Fruit fly (Drosophila melanogaster) whole organism, larva: ENCODE results near the gene Meltrin.

Experiments
- noc ChIP-seq: fragments of 200-800 bp; sonication (Bioruptor generic); optimal IDR thresholded peaks from 3 replicates; lab custom pipeline; 2019; ENCODE audit warnings: missing biosample characterization, mild to moderate bottlenecking, missing genetic modification characterization, moderate library complexity

The Meltrin gene

dm6 chr3R:14672915-14673314 is 24.2 kb downstream of the Meltrin start:
- no peak for TF ChIP-seq noc (tag; lab: Kevin White, UChicago)

dm6 chr3R:14670840-14671239 is 26.3 kb downstream of the Meltrin start:
- TF ChIP-seq noc (tag; lab: Kevin White, UChicago) = no peak

dm6 chr3R:14662989-14663500 is 34.0 kb downstream of the Meltrin start, which contains the start of the genes Rad17 and BigH1:
Rad17 (minus strand) TSS chr3R:14663197.
BigH1 (plus strand) TSS chr3R:14663450.
- TF ChIP-seq noc (tag; lab: Kevin White, UChicago) = no peak

dm6 chr3R:14659354-14659804 is 37.7 kb downstream of the Meltrin start, which contains the start of gene Hexim:
Hexim (plus strand) TSS chr3R:14659438.
- no peak for TF ChIP-seq noc (tag; lab: Kevin White, UChicago)

DNA sequence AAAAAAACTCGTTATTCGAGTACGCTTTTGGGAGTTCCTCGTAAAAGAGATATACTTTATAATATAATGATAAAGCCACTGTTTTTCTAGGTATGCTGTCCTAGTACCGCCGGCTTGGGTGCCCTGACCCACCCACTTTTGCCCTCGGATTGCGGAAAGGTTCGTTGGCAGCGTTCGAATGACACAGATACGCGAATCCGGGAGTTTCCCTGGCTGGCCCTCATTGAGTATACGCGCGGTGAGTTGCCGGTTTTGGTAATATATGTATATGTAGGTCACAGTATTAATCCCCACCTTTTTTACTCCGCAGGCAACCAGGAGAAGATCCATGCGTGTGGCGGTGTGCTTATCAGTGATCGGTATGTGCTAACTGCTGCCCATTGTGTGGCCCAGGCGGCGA is 38.9 kb downstream of the Meltrin start:
- no peak for TF ChIP-seq noc (tag; lab: Kevin White, UChicago)

dm6 chr3R:14657605-14657910 is 39.5 kb downstream of the Meltrin start:
- no peak for TF ChIP-seq noc (tag; lab: Kevin White, UChicago)

DNA sequence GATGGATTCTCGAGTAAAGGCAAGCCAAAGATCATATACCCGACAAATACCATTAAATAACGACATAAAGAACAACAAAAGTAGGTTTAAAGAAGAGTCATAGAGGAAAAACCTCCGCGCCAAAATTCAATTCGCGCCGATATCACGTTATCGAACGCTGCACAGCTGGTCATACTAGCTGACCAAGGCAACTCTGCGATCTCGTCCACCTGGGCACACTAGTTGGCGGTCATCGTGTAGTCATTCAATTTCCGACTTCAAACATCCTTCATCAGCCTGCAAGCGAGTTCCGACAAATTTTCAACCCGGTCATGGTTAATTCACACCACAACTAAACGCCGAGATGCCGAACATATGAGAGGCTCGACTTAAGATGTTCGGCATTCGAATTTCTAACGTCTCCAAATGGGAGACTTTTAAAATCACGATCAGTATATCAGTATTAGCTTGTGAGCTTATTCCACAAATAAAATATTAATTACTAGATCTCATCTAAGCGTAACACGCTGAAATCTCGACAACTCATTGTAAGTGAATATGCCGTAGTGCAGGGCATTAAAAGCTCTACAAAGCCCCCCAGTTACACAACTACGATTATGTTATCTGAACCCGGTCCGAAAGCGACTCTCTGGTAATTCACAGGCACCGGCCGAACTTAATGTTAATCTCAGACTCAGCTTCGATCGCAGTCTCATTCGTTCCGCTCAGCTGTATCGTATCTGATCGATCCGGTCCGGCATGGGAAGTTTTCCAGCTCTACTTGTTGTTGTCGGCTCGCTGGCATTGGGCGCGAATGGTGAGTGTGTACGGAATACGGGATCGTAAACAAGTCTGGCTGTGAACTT is 40.1 kb downstream of the Meltrin start, which contains the start of gene CG3505:
TSS of gene CG3505 (plus strand) at position 688 of the 845 bp plus-strand sequence.
- peak; percentile 26 for TF ChIP-seq noc (tag; lab: Kevin White, UChicago)

DNA sequence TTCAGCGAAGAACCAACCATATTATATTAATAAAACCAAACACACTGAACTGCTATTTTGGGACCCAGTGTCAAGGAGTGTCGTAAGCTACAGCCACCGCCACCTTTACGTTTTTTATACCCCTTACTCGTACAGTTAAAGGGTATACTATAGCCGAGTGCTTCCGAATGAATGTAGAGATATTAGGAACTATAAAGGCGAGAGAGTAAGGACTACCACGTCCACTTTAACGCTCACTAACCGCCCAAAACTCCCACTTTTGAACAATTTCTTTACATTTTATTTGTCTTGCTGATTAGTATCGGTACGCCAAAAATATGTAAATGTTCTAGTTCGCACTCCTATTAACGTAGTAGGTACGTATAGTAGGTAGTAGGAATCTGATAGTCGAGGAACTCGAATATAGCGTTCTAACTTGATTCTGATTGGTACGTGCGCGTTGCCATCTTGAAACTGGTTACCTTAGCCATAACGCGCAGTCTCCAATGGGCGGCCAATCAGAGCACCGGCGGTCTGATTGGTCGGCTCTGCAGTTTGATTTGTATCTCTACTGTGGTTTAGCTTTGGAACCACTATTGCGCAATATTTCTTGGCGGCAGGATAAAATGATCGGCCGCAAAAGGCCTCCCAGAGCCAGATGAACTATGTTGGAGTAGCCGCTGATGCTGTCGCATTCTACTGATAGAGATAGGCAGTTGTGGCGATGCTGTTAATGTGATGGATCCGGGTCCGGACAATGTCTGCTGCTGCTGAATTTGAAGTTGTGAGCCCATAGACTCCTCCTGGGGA is 41.0 kb downstream of the Meltrin start:
- no peak for TF ChIP-seq noc (tag; lab: Kevin White, UChicago)

- TF ChIP-seq noc (tag; lab: Kevin White, UChicago) = peak; percentile 96
Observed at dm6 chr3R:14654976-14655896, 41.9 kb downstream of the Meltrin start.

DNA sequence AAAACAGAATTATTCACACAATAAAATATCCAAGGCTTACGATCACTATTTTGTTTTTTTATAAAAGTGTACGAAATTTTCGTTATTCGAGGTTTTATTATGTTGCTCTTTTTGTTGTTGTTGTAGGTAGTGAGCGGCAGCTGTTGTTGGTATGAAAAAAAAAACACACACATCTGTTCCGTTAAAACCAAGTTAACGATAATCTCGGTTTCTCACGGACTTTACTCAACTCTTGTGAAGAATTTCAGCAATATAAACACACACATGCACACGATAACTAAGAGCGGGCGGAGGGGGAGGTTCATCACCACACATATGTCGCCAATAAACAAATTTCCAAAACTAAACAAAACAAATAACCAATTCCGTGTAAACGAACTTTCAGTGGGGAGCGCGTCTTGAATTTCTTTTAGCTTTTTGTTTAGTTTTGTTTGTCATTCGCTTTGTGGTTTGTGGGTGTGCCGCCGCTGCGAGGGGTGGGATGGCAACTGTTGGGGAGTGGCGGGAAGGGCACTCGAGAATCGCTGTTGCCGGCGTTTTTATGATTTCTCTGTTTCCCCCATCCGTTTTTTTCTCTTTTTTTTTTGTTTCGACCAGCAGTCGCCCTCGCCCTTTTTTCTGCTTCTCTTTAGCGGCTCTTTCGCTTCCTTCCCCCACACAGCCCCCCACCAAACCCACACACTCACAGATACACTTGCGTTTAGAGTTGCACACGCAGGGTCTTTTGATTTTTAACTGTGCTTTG is 42.7 kb downstream of the Meltrin start:
- no peak for TF ChIP-seq noc (tag; lab: Kevin White, UChicago)

DNA sequence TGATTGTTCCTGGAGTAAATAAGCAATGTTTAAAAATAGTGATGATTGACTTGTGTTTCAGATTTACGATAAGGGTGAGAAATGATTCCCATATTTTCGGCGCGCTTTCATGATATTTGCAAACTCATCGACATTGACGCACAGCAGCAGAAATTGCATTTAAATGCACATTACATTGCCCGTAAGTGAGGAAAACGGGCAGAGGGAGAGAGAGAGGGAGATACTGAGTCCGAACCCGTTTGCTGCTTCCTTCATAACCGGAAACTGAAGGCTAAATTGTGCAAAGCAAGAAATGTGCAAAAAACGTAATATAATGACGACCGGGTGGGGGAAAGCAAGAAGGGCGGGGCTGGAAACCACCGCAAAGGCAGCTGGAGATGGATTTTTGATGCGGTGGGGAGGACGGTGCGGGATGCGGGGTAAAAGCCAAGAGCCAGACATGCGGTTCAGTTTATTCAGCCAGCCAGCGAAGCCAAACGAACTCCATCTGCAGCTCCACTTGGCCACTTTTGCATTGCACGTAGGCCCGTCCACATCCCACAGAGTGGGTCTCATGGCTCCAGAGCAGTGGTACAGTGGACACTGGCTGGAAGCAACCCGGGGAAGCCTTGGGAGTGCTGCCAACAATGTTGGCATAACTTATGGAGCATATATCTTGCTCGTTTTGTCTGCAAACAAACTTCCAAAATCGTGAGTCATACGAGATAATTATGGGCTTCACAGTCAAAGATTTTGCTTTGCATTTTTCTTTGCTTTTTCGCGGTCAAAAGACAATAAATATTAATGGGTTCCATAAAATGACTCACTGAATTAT is 43.8 kb downstream of the Meltrin start:
- TF ChIP-seq noc (tag; lab: Kevin White, UChicago) = no peak

- no peak for TF ChIP-seq noc (tag; lab: Kevin White, UChicago)
Observed at dm6 chr3R:14652301-14652880, 44.7 kb downstream of the Meltrin start.

- TF ChIP-seq noc (tag; lab: Kevin White, UChicago) = peak; percentile 3
Observed at dm6 chr3R:14651076-14651662, 45.9 kb downstream of the Meltrin start.
